Worm (Caenorhabditis elegans) whole organism, L4 larva: ENCODE measurements around the gene stdh-1.

Experiments
- F26F4.8 ChIP-seq: fragments of 200-800 bp; sonication (Bioruptor generic); conservative IDR thresholded peaks from 2 replicates; pipeline ENCODE4 v1.3.6; 2022; ENCODE audit warnings: missing genetic modification characterization, missing compliant biosample characterization
- F44E2.7 ChIP-seq: fragments of 200-800 bp; sonication (Bioruptor generic); IDR thresholded peaks from 2 replicates; pipeline ENCODE4 v2.1.2; 2022; ENCODE audit warnings: missing genetic modification characterization, missing compliant biosample characterization
- F49E8.2 ChIP-seq: sonication (generic microtip); optimal IDR thresholded peaks from 2 replicates; lab custom pipeline; 2016; ENCODE audit warnings: missing compliant biosample characterization, mild to moderate bottlenecking, missing genetic modification characterization, borderline replicate concordance
- R02D3.7 ChIP-seq: fragments of 150-350 bp; sonication (generic microtip); optimal IDR thresholded peaks from 3 replicates; lab custom pipeline; 2014; ENCODE audit warnings: missing biosample characterization, missing genetic modification characterization
- Y75B8A.6 ChIP-seq: fragments of 200-800 bp; sonication (Bioruptor generic); IDR thresholded peaks from 2 replicates; pipeline ENCODE4 v1.3.6; 2022; ENCODE audit warnings: missing genetic modification reagents, missing genetic modification characterization, missing compliant biosample characterization
- aha-1 ChIP-seq: fragments of 150-350 bp; peaks from one replicate; lab custom pipeline; 2014; ENCODE audit warnings: missing biosample characterization, missing genetic modification characterization
- attf-4 ChIP-seq: sonication (generic microtip); optimal IDR thresholded peaks from 3 replicates; lab custom pipeline; 2017; ENCODE audit warnings: missing biosample characterization, missing genetic modification characterization
- ceh-28 ChIP-seq: fragments of 150-350 bp; optimal IDR thresholded peaks from 2 replicates; lab custom pipeline; 2014; ENCODE audit warnings: missing biosample characterization, missing genetic modification reagents, missing genetic modification characterization
- ceh-32 ChIP-seq: sonication (generic microtip); optimal IDR thresholded peaks from 2 replicates; lab custom pipeline; 2016; ENCODE audit warnings: mild to moderate bottlenecking, missing genetic modification characterization, missing compliant biosample characterization; ENCODE audit not compliant: poor library complexity
- ceh-82 ChIP-seq: sonication (generic microtip); optimal IDR thresholded peaks from 2 replicates; lab custom pipeline; 2017; ENCODE audit warnings: missing biosample characterization, missing genetic modification characterization
- daf-12 ChIP-seq: fragments of 150-350 bp; optimal IDR thresholded peaks from 2 replicates; lab custom pipeline; 2014; ENCODE audit warnings: missing biosample characterization, missing genetic modification reagents, missing genetic modification characterization
- daf-16 ChIP-seq, 3 experiments: sonication (generic microtip); optimal IDR thresholded peaks; 2 replicates each; lab custom pipeline; 2016 to 2017; ENCODE audit warnings: missing genetic modification characterization in 3 of 3, missing genetic modification reagents in 3 of 3, mild to moderate bottlenecking in 2 of 3, missing compliant biosample characterization in 2 of 3, missing biosample characterization in 1 of 3, moderate library complexity in 1 of 3
- daf-8 ChIP-seq: fragments of 200-800 bp; sonication (Bioruptor generic); IDR thresholded peaks from 2 replicates; pipeline ENCODE4 v1.3.6; 2022; ENCODE audit warnings: missing genetic modification characterization, missing compliant biosample characterization
- dmd-6 ChIP-seq: fragments of 200-800 bp; sonication (Bioruptor generic); IDR thresholded peaks from 2 replicates; pipeline ENCODE4 v1.3.6; 2022; ENCODE audit warnings: missing genetic modification reagents, missing genetic modification characterization, missing compliant biosample characterization
- dmd-8 ChIP-seq: fragments of 200-800 bp; sonication (Bioruptor generic); IDR thresholded peaks from 2 replicates; pipeline ENCODE4 v1.3.6; 2022; ENCODE audit warnings: missing genetic modification characterization, missing compliant biosample characterization
- dpl-1 ChIP-seq: fragments of 150-350 bp; optimal IDR thresholded peaks from 2 replicates; lab custom pipeline; 2014; ENCODE audit warnings: missing biosample characterization, missing genetic modification reagents, missing genetic modification characterization
- duxl-1 ChIP-seq: sonication (generic microtip); optimal IDR thresholded peaks from 2 replicates; lab custom pipeline; 2016; ENCODE audit warnings: mild to moderate bottlenecking, missing genetic modification characterization, moderate library complexity, missing compliant biosample characterization; ENCODE audit not compliant: poor library complexity
- dve-1 ChIP-seq: sonication (generic microtip); optimal IDR thresholded peaks from 2 replicates; lab custom pipeline; 2017; ENCODE audit warnings: antibody characterized with exemption, mild to moderate bottlenecking, missing genetic modification characterization, missing compliant biosample characterization; ENCODE audit not compliant: insufficient read depth
- egl-27 ChIP-seq: sonication (generic microtip); optimal IDR thresholded peaks from 3 replicates; lab custom pipeline; 2017; ENCODE audit warnings: missing biosample characterization, missing genetic modification reagents, missing genetic modification characterization
- hlh-11 ChIP-seq: fragments of 200-800 bp; sonication (Bioruptor generic); optimal IDR thresholded peaks from 2 replicates; lab custom pipeline; 2018; ENCODE audit warnings: mild to moderate bottlenecking, missing genetic modification characterization, missing compliant biosample characterization
- hlh-30 ChIP-seq: sonication (generic microtip); optimal IDR thresholded peaks from 2 replicates; lab custom pipeline; 2017; ENCODE audit warnings: antibody characterized with exemption, mild to moderate bottlenecking, missing genetic modification characterization, missing compliant biosample characterization; ENCODE audit not compliant: insufficient read depth
- lim-7 ChIP-seq: fragments of 200-800 bp; sonication (Bioruptor generic); IDR thresholded peaks from 2 replicates; pipeline ENCODE4 v1.3.6; 2022; ENCODE audit warnings: missing genetic modification characterization, missing compliant biosample characterization
- lin-39 ChIP-seq: fragments of 150-350 bp; optimal IDR thresholded peaks from 2 replicates; lab custom pipeline; 2014; ENCODE audit warnings: missing biosample characterization, missing genetic modification reagents, missing genetic modification characterization
- lir-3 ChIP-seq: sonication (generic microtip); optimal IDR thresholded peaks from 2 replicates; lab custom pipeline; 2016; ENCODE audit warnings: mild to moderate bottlenecking, missing genetic modification characterization, missing compliant biosample characterization
- lsy-2 ChIP-seq, 2 experiments: fragments of 150-350 bp in 1 of 2; sonication (generic microtip) in 1 of 2; optimal IDR thresholded peaks; 2 replicates each; lab custom pipeline; 2014 to 2017; ENCODE audit warnings: missing biosample characterization in 2 of 2, missing genetic modification characterization in 2 of 2
- madf-5 ChIP-seq, 2 experiments: fragments of 200-800 bp; sonication (Bioruptor generic); IDR thresholded peaks; 2 replicates each; pipeline ENCODE4 v1.3.6; 2022; ENCODE audit warnings: missing compliant biosample characterization in 2 of 2, missing genetic modification characterization in 2 of 2
- mxl-2 ChIP-seq: fragments of 200-800 bp; sonication (Bioruptor generic); conservative IDR thresholded peaks from 2 replicates; pipeline ENCODE4 v1.3.6; 2022; ENCODE audit warnings: missing genetic modification reagents, missing genetic modification characterization, missing compliant biosample characterization
- nhr-10 ChIP-seq: fragments of 150-350 bp; optimal IDR thresholded peaks from 2 replicates; lab custom pipeline; 2014; ENCODE audit warnings: missing biosample characterization, missing genetic modification characterization
- nhr-102 ChIP-seq: sonication (generic microtip); optimal IDR thresholded peaks from 2 replicates; lab custom pipeline; 2016; ENCODE audit warnings: mild to moderate bottlenecking, missing genetic modification characterization, moderate library complexity, missing compliant biosample characterization
- nhr-28 ChIP-seq: fragments of 150-350 bp; optimal IDR thresholded peaks from 2 replicates; lab custom pipeline; 2014; ENCODE audit warnings: missing biosample characterization, missing genetic modification characterization
- nhr-41 ChIP-seq: fragments of 200-800 bp; sonication (Bioruptor generic); IDR thresholded peaks from 2 replicates; pipeline ENCODE4 v1.3.6; 2022; ENCODE audit warnings: missing genetic modification reagents, missing genetic modification characterization, missing compliant biosample characterization
- nhr-6 ChIP-seq: fragments of 150-350 bp; optimal IDR thresholded peaks from 2 replicates; lab custom pipeline; 2014; ENCODE audit warnings: missing biosample characterization, missing genetic modification characterization
- nhr-77 ChIP-seq: fragments of 150-350 bp; optimal IDR thresholded peaks from 2 replicates; lab custom pipeline; 2014; ENCODE audit warnings: missing biosample characterization, missing genetic modification characterization
- php-3 ChIP-seq: fragments of 200-800 bp; sonication (Bioruptor generic); IDR thresholded peaks from 2 replicates; pipeline ENCODE4 v1.3.6; 2022; ENCODE audit warnings: missing genetic modification reagents, missing genetic modification characterization, missing compliant biosample characterization
- pqm-1 ChIP-seq: sonication (generic microtip); optimal IDR thresholded peaks from 2 replicates; lab custom pipeline; 2017; ENCODE audit warnings: missing biosample characterization, missing genetic modification characterization
- saeg-2 ChIP-seq: fragments of 200-800 bp; sonication (Bioruptor generic); IDR thresholded peaks from 2 replicates; pipeline ENCODE4 v1.3.6; 2022; ENCODE audit warnings: missing genetic modification reagents, missing genetic modification characterization, missing compliant biosample characterization
- sdz-12 ChIP-seq: fragments of 200-800 bp; sonication (Bioruptor generic); optimal IDR thresholded peaks from 2 replicates; lab custom pipeline; 2018; ENCODE audit warnings: mild to moderate bottlenecking, missing genetic modification characterization, missing compliant biosample characterization
- set-16 ChIP-seq: fragments of 200-800 bp; sonication (Bioruptor generic); IDR thresholded peaks from 2 replicates; pipeline ENCODE4 v1.3.6; 2022; ENCODE audit warnings: missing genetic modification reagents, missing genetic modification characterization, missing compliant biosample characterization
- snpc-1.2 ChIP-seq: fragments of 200-800 bp; sonication (Bioruptor generic); IDR thresholded peaks from 2 replicates; pipeline ENCODE4 v1.3.6; 2022; ENCODE audit warnings: missing genetic modification reagents, missing genetic modification characterization, missing compliant biosample characterization
- snpc-4 ChIP-seq: fragments of 150-350 bp; optimal IDR thresholded peaks from 2 replicates; lab custom pipeline; 2014; ENCODE audit warnings: missing biosample characterization, missing genetic modification characterization
- spr-3 ChIP-seq: fragments of 200-800 bp; sonication (Bioruptor generic); optimal IDR thresholded peaks from 2 replicates; lab custom pipeline; 2018; ENCODE audit warnings: mild to moderate bottlenecking, missing genetic modification characterization, missing compliant biosample characterization
- tra-1 ChIP-seq: fragments of 200-800 bp; sonication (Bioruptor generic); IDR thresholded peaks from 2 replicates; pipeline ENCODE4 v1.3.6; 2022; ENCODE audit warnings: missing genetic modification reagents, missing genetic modification characterization, missing compliant biosample characterization
- unc-62 ChIP-seq, 3 experiments: fragments of 150-350 bp in 1 of 3; sonication (generic microtip); optimal IDR thresholded peaks in 2 of 3; peaks in 1 of 3; 1 replicate in 1 of 3; 2 replicates in 2 of 3; lab custom pipeline; 2014 to 2017; ENCODE audit warnings: missing biosample characterization in 3 of 3, missing genetic modification characterization in 3 of 3, missing genetic modification reagents in 3 of 3, missing genotype in 1 of 3
- zag-1 ChIP-seq: fragments of 150-350 bp; optimal IDR thresholded peaks from 2 replicates; lab custom pipeline; 2014; ENCODE audit warnings: missing biosample characterization, missing genetic modification characterization
- ztf-11 ChIP-seq: fragments of 150-350 bp; optimal IDR thresholded peaks from 2 replicates; lab custom pipeline; 2014; ENCODE audit warnings: missing biosample characterization, missing genetic modification characterization

Gene stdh-1

DNA sequence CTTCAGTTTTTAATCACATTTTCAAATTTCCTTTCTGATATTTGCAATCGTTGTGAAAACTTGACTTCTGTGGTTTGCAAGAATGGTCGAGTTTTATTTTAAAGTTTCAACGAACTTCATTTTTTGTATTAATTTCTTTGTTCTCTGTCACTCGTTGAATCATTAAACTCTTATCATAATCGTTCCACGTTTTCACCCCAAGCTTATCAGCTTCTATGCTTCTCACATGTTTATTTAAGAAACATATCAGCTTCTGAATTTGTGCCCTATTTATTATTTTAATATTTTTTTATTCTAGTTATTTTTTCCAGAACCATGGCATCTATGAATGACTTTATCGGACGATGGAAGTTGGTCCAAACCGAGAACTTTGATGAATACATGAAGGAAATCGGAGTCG is 27.1 kb upstream of the stdh-1 start, which contains the start of gene lbp-7 (continued):
- TF ChIP-seq ztf-11 (tag; lab: Kevin White, UChicago), result no peak
- TF ChIP-seq lim-7 (GFP tag; lab: Robert Waterston, UW), result no peak
- peak; percentile 31 for TF ChIP-seq nhr-6 (tag; lab: Kevin White, UChicago)
- TF ChIP-seq nhr-102 (tag; lab: Kevin White, UChicago), result no peak
- 0 out of 2 replicates have a peak, but pooled peaks have one; percentile 25 for TF ChIP-seq tra-1 (GFP tag; lab: Robert Waterston, UW)
- TF ChIP-seq F49E8.2 (tag; lab: Kevin White, UChicago), result no peak
- TF ChIP-seq nhr-28 (tag; lab: Kevin White, UChicago), result peak; percentile 63
- no peak for TF ChIP-seq daf-8 (GFP tag; lab: Robert Waterston, UW)
- no peak for TF ChIP-seq mxl-2
- TF ChIP-seq egl-27 (tag; lab: Kevin White, UChicago), result no peak
- no peak for TF ChIP-seq lir-3 (tag; lab: Kevin White, UChicago)
- peak; percentile 62; the same call in 1 of the 2 replicates for TF ChIP-seq php-3
- peak; percentile 55 for TF ChIP-seq hlh-11 (tag; lab: Kevin White, UChicago)
- no peak for TF ChIP-seq F26F4.8
- TF ChIP-seq set-16 (GFP tag; lab: Robert Waterston, UW), result no peak
- peak; percentile 81 for TF ChIP-seq dmd-6 (GFP tag; lab: Robert Waterston, UW)
- TF ChIP-seq nhr-77 (tag; lab: Kevin White, UChicago), result peak; percentile 5
- TF ChIP-seq dpl-1 (GFP tag; lab: Kevin White, UChicago), result no peak
- no peak for TF ChIP-seq zag-1 (tag; lab: Kevin White, UChicago)
- no peak for TF ChIP-seq sdz-12 (GFP tag; lab: Kevin White, UChicago)
- TF ChIP-seq pqm-1, result peak; percentile 70
- TF ChIP-seq aha-1, result peak; percentile 31
- no peak for TF ChIP-seq snpc-1.2 (GFP tag; lab: Robert Waterston, UW)
- no peak for TF ChIP-seq nhr-10

DNA sequence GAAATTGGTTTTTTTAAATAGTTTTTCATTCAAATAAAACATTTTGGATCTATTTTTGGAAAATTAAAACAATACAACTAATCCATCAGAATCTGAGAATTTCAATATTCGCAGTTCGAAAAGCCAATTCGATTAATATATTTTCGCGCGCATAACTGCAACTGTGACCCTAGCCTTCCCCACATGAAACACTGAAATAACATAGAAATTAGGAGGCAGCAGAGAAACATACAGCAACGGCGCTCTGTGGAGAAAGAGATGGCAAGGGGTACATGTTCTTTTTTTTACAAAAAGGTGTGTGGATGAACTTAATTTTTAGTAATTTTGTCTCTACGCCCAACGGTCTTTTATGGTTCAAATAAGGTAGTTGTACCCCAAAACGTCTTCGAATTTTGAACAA is 26.1 kb upstream of the stdh-1 start:
- no peak for TF ChIP-seq spr-3 (GFP tag; lab: Kevin White, UChicago)
- no peak for TF ChIP-seq ceh-82 (tag; lab: Kevin White, UChicago)
- peak; percentile 1 for TF ChIP-seq dve-1 (tag; lab: Kevin White, UChicago)
- peak; percentile 2 for TF ChIP-seq nhr-28 (tag; lab: Kevin White, UChicago)
- TF ChIP-seq snpc-4 (tag; lab: Kevin White, UChicago), result no peak
- TF ChIP-seq nhr-6 (tag; lab: Kevin White, UChicago), result peak; percentile 20
- peak; percentile 30 for TF ChIP-seq hlh-30 (tag; lab: Kevin White, UChicago)
- TF ChIP-seq dpl-1 (GFP tag; lab: Kevin White, UChicago), result peak; percentile 19
- no peak for TF ChIP-seq daf-16 (GFP tag; optimal IDR thresholded peaks at IDR 0.05; lab: Kevin White, UChicago)
- TF ChIP-seq daf-16 (tag; optimal IDR thresholded peaks at IDR 0.05; lab: Kevin White, UChicago), result peak; percentile 22
- TF ChIP-seq ceh-32, result no peak
- no peak for TF ChIP-seq madf-5 (GFP tag; IDR thresholded peaks at IDR 0.05; lab: Robert Waterston, UW)
- TF ChIP-seq attf-4 (tag; lab: Kevin White, UChicago), result no peak
- TF ChIP-seq, all 104 proteins: peak for 6

DNA sequence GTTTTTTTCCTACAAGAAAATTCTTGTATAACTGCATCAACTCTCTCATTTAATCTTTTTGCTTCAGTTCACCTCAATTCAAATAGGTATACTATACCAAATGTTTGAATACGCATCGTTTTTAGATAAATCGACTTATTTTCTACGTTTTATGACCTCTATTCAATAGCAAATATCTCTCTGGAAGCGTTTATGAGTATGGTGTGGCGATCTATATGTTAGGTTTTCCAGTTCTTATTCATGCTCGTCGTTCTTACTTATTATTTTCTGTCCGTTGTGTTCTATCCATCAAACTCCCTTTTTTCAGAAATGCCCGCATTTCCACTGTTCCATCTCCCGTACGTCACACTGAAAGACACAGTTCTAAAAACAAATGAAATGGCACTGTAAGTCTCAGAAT is 25.7 kb upstream of the stdh-1 start, which contains the start of gene T22G5.3:
TSS of gene T22G5.3 (plus strand) at position 301 of the 400 bp plus-strand sequence.
- TF ChIP-seq R02D3.7 (no peak), nhr-41 (GFP tag; lab: Robert Waterston, UW) (no peak), ceh-28 (tag; lab: Kevin White, UChicago) (no peak), Y75B8A.6 (GFP tag; lab: Robert Waterston, UW) (no peak), aha-1 (no peak), dmd-8 (no peak), duxl-1 (tag; lab: Kevin White, UChicago) (no peak), saeg-2 (GFP tag; lab: Robert Waterston, UW) (no peak), F44E2.7 (GFP tag; lab: Robert Waterston, UW) (no peak), lin-39 (no peak), lsy-2 (tag; optimal IDR thresholded peaks at IDR 0.05; lab: Kevin White, UChicago) (no peak), daf-12 (tag; lab: Kevin White, UChicago) (no peak), madf-5 (GFP tag; IDR thresholded peaks at IDR 0.05; lab: Robert Waterston, UW) (no peak), unc-62 (GFP tag; optimal IDR thresholded peaks at IDR 0.05 in 1 of 2; lab: Kevin White, UChicago) (no peak), unc-62 (tag; optimal IDR thresholded peaks at IDR 0.05; lab: Kevin White, UChicago) (no peak)
